Worm (Caenorhabditis elegans) whole organism, mixed stage, embryonic: ENCODE data around the gene B0457.2.

Source experiments
- M03D4.4 ChIP-seq: sonication (generic microtip); optimal IDR thresholded peaks from 2 replicates; lab custom pipeline; 2017; ENCODE audit warnings: mild to moderate bottlenecking, missing genetic modification characterization, missing compliant biosample characterization
- bed-3 ChIP-seq: fragments of 200-800 bp; sonication (Bioruptor generic); optimal IDR thresholded peaks from 3 replicates; lab custom pipeline; 2018; ENCODE audit warnings: mild to moderate bottlenecking, missing genetic modification characterization, moderate library complexity, missing compliant biosample characterization
- blmp-1 ChIP-seq: fragments of 150-350 bp; optimal IDR thresholded peaks from 2 replicates; lab custom pipeline; 2014; ENCODE audit warnings: missing biosample characterization, missing genetic modification characterization
- ceh-39 ChIP-seq: fragments of 150-350 bp; optimal IDR thresholded peaks from 2 replicates; lab custom pipeline; 2014; ENCODE audit warnings: missing biosample characterization, missing genetic modification characterization
- ceh-83 ChIP-seq: fragments of 200-800 bp; sonication (Bioruptor generic); optimal IDR thresholded peaks from 2 replicates; lab custom pipeline; 2018; ENCODE audit warnings: mild to moderate bottlenecking, missing genetic modification characterization, missing compliant biosample characterization
- ces-1 ChIP-seq: fragments of 150-350 bp; optimal IDR thresholded peaks from 2 replicates; lab custom pipeline; 2014; ENCODE audit warnings: missing biosample characterization, missing genetic modification reagents, missing genetic modification characterization
- cnd-1 ChIP-seq: fragments of 200-800 bp; sonication (Bioruptor generic); optimal IDR thresholded peaks from 2 replicates; lab custom pipeline; 2018; ENCODE audit warnings: mild to moderate bottlenecking, missing genetic modification characterization, missing compliant biosample characterization
- drap-1 ChIP-seq: fragments of 200-800 bp; sonication (Bioruptor generic); optimal IDR thresholded peaks from 3 replicates; lab custom pipeline; 2018; ENCODE audit warnings: mild to moderate bottlenecking, missing genetic modification characterization, missing compliant biosample characterization
- elt-1 ChIP-seq: sonication (generic microtip); optimal IDR thresholded peaks from 2 replicates; lab custom pipeline; 2017; ENCODE audit warnings: missing genetic modification characterization, mild to moderate bottlenecking, missing compliant biosample characterization, antibody characterized with exemption, moderate library complexity, borderline replicate concordance; ENCODE audit not compliant: insufficient read depth
- elt-3 ChIP-seq: fragments of 150-350 bp; optimal IDR thresholded peaks from 2 replicates; lab custom pipeline; 2014; ENCODE audit warnings: missing biosample characterization, missing genetic modification characterization
- flh-1 ChIP-seq: fragments of 200-800 bp; sonication (Bioruptor generic); optimal IDR thresholded peaks from 2 replicates; lab custom pipeline; 2018; ENCODE audit warnings: mild to moderate bottlenecking, missing genetic modification characterization, moderate library complexity, missing compliant biosample characterization
- ham-2 ChIP-seq: fragments of 200-800 bp; sonication (Bioruptor generic); optimal IDR thresholded peaks from 2 replicates; lab custom pipeline; 2018; ENCODE audit warnings: mild to moderate bottlenecking, missing genetic modification characterization, missing compliant biosample characterization
- hlh-1 ChIP-seq: fragments of 150-350 bp; optimal IDR thresholded peaks from 2 replicates; lab custom pipeline; 2014; ENCODE audit warnings: missing biosample characterization, missing genetic modification reagents, missing genetic modification characterization
- lin-13 ChIP-seq: fragments of 150-350 bp; optimal IDR thresholded peaks from 2 replicates; lab custom pipeline; 2014; ENCODE audit warnings: missing biosample characterization, missing genetic modification characterization
- lsy-2 ChIP-seq: fragments of 150-350 bp; optimal IDR thresholded peaks from 2 replicates; lab custom pipeline; 2014; ENCODE audit warnings: missing biosample characterization, missing genetic modification characterization
- mep-1 ChIP-seq: fragments of 150-350 bp; optimal IDR thresholded peaks from 2 replicates; lab custom pipeline; 2017; ENCODE audit warnings: missing biosample characterization, missing genetic modification reagents, missing genetic modification characterization, inconsistent platforms
- mls-2 ChIP-seq: sonication (generic microtip); optimal IDR thresholded peaks from 2 replicates; lab custom pipeline; 2016; ENCODE audit warnings: mild to moderate bottlenecking, missing genetic modification characterization, moderate library complexity, missing compliant biosample characterization
- nhr-2 ChIP-seq: fragments of 150-350 bp; optimal IDR thresholded peaks from 2 replicates; lab custom pipeline; 2014; ENCODE audit warnings: missing biosample characterization, missing genetic modification characterization
- nhr-237 ChIP-seq: fragments of 150-350 bp; optimal IDR thresholded peaks from 2 replicates; lab custom pipeline; 2014; ENCODE audit warnings: missing biosample characterization, missing genetic modification characterization
- nhr-28 ChIP-seq: fragments of 150-350 bp; optimal IDR thresholded peaks from 2 replicates; lab custom pipeline; 2014; ENCODE audit warnings: missing biosample characterization, missing genetic modification characterization
- nhr-76 ChIP-seq: sonication (generic microtip); optimal IDR thresholded peaks from 2 replicates; lab custom pipeline; 2017; ENCODE audit warnings: missing biosample characterization, missing genetic modification characterization
- pha-4 ChIP-seq: fragments of 150-350 bp; optimal IDR thresholded peaks from 2 replicates; lab custom pipeline; 2018; ENCODE audit warnings: missing biosample characterization, missing genetic modification reagents, missing genetic modification characterization
- snpc-4 ChIP-seq: fragments of 150-350 bp; optimal IDR thresholded peaks from 2 replicates; lab custom pipeline; 2014; ENCODE audit warnings: missing biosample characterization, missing genetic modification characterization
- sptf-1 ChIP-seq: sonication (generic microtip); optimal IDR thresholded peaks from 2 replicates; lab custom pipeline; 2017; ENCODE audit warnings: mild to moderate bottlenecking, missing genetic modification characterization, moderate library complexity, missing compliant biosample characterization
- tbx-8 ChIP-seq: fragments of 200-800 bp; sonication (Bioruptor generic); optimal IDR thresholded peaks from 2 replicates; lab custom pipeline; 2018; ENCODE audit warnings: mild to moderate bottlenecking, missing genetic modification characterization, moderate library complexity, missing compliant biosample characterization
- unc-120 ChIP-seq: sonication (generic microtip); optimal IDR thresholded peaks from 2 replicates; lab custom pipeline; 2017; ENCODE audit warnings: missing genetic modification characterization, missing compliant biosample characterization; ENCODE audit not compliant: poor library complexity, severe bottlenecking
- unc-39 ChIP-seq: fragments of 150-350 bp; optimal IDR thresholded peaks from 2 replicates; lab custom pipeline; 2014; ENCODE audit warnings: missing biosample characterization, missing genetic modification characterization
- unc-62 ChIP-seq: fragments of 150-350 bp; optimal IDR thresholded peaks from 2 replicates; lab custom pipeline; 2014; ENCODE audit warnings: missing biosample characterization, missing genetic modification reagents, missing genetic modification characterization
- zip-8 ChIP-seq: fragments of 150-350 bp; optimal IDR thresholded peaks from 2 replicates; lab custom pipeline; 2014; ENCODE audit warnings: missing biosample characterization, missing genetic modification characterization
- ztf-11 ChIP-seq: fragments of 150-350 bp; optimal IDR thresholded peaks from 2 replicates; lab custom pipeline; 2014; ENCODE audit warnings: missing biosample characterization, missing genetic modification characterization

B0457.2 gene

DNA sequence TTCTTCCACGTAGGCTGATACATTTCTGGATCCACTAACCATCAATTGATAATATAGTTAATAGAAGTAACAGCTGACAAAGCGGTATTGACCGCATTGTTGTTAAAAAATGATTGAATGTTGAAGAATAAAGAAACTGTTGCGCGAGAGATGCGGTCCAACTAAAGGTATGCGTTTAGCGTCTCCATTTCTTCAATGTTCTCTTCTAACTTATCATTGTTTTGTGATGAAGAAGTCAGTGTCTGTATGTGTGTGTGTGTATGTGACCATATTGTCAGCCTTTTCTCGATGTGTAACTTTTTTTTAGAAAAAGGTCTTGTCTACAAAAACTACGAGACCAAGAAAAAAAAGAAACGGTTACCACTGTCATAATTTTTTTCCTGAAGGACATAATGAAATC is at the start of gene B0457.2:
Gene B0457.2, minus strand, starts transcription at position 101 of the 400 bp plus-strand sequence.
- TF ChIP-seq cnd-1 (tag; lab: Kevin White, UChicago) (no peak), ceh-83 (GFP tag; lab: Kevin White, UChicago) (no peak), elt-1 (tag; lab: Kevin White, UChicago) (no peak), snpc-4 (tag; lab: Kevin White, UChicago) (no peak), lin-13 (no peak), hlh-1 (no peak), elt-3 (tag; lab: Kevin White, UChicago) (no peak), M03D4.4 (tag; lab: Kevin White, UChicago) (no peak), ham-2 (GFP tag; lab: Kevin White, UChicago) (no peak), blmp-1 (no peak), flh-1 (GFP tag; lab: Kevin White, UChicago) (no peak)

ce11 chrII:8973516-8974043 is 47.2 kb upstream of the B0457.2 start, which contains the start of gene tomm-40:
Gene tomm-40, minus strand, starts transcription at chrII:8973566.
- TF ChIP-seq elt-3 (tag; lab: Kevin White, UChicago) (no peak), mls-2 (tag; lab: Kevin White, UChicago) (no peak), ces-1 (peak; percentile 20), nhr-76 (no peak), hlh-1 (no peak), lsy-2 (tag; lab: Kevin White, UChicago) (peak; percentile 42)

ce11 chrII:8969251-8970183 is 43.2 kb upstream of the B0457.2 start, which contains the start of the genes szy-20 and C18E9.5:
Gene szy-20, minus strand, starts transcription at chrII:8969333.
Gene C18E9.5, plus strand, starts transcription at chrII:8969980.
- TF ChIP-seq nhr-76 (no peak), ztf-11 (tag; lab: Kevin White, UChicago) (no peak), cnd-1 (tag; lab: Kevin White, UChicago) (peak; percentile 11), sptf-1 (peak; percentile 16), elt-1 (tag; lab: Kevin White, UChicago) (no peak), unc-120 (tag; lab: Kevin White, UChicago) (peak; percentile 63), drap-1 (peak; percentile 8), lin-13 (peak; percentile 69), flh-1 (GFP tag; lab: Kevin White, UChicago) (no peak), pha-4 (tag; lab: Kevin White, UChicago) (peak; percentile 30), unc-39 (tag; lab: Kevin White, UChicago) (no peak), tbx-8 (GFP tag; lab: Kevin White, UChicago) (no peak), mls-2 (tag; lab: Kevin White, UChicago) (peak; percentile 38), ceh-39 (tag; lab: Kevin White, UChicago) (no peak), elt-3 (tag; lab: Kevin White, UChicago) (no peak), mep-1 (tag; lab: Kevin White, UChicago) (peak; percentile 63), M03D4.4 (tag; lab: Kevin White, UChicago) (peak; percentile 55), nhr-237 (peak; percentile 55), ham-2 (GFP tag; lab: Kevin White, UChicago) (no peak), zip-8 (no peak), lsy-2 (tag; lab: Kevin White, UChicago) (peak; percentile 77), ces-1 (peak; percentile 65), bed-3 (GFP tag; lab: Kevin White, UChicago) (no peak), nhr-2 (no peak)

DNA sequence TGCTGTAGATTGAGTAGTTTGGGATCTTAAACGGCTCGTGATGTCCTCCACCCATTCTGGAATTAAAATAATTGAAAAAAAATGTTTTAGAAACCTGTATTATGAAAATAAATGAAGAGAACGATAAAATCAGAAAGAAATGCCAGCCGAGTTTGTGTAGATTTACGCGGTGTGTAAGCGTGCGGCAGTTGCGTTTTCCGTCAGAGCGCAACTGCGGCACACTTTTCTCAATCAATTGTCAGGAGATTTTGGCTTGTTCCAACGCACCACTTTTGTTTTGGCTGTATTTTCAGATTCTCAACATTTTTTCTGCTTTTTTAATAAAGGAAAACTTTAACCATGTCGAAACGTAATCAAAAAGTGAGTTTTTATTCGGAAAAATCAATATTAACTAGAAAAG is 38.5 kb upstream of the B0457.2 start, which contains the start of the genes ndub-3 and C18E9.2:
Gene ndub-3, minus strand, starts transcription at position 56 of the 400 bp plus-strand sequence.
Gene C18E9.2, plus strand, starts transcription at position 172 of the 400 bp plus-strand sequence.
- TF ChIP-seq mep-1 (tag; lab: Kevin White, UChicago) (peak; percentile 72), ceh-83 (GFP tag; lab: Kevin White, UChicago) (no peak), lin-13 (no peak), bed-3 (GFP tag; lab: Kevin White, UChicago) (no peak), blmp-1 (no peak), hlh-1 (peak; percentile 54), cnd-1 (tag; lab: Kevin White, UChicago) (no peak), M03D4.4 (tag; lab: Kevin White, UChicago) (no peak), ces-1 (peak; percentile 5), tbx-8 (GFP tag; lab: Kevin White, UChicago) (no peak), nhr-237 (peak; percentile 11), unc-62 (no peak), lsy-2 (tag; lab: Kevin White, UChicago) (no peak), nhr-28 (no peak)
- TF ChIP-seq, all 35 proteins: peak for 4
